Worm (Caenorhabditis elegans): ENCODE results near the gene unc-24.

ce11 chrIV:8023861-8024260, 44.2 kb downstream of the unc-24 start:
- TF ChIP-seq pha-2 (tag; optimal IDR thresholded peaks at IDR 0.05) (no peak), dve-1 (tag; optimal IDR thresholded peaks at IDR 0.05) (no peak), nfya-1 (tag; optimal IDR thresholded peaks at IDR 0.05) (no peak), npax-4 (tag; optimal IDR thresholded peaks at IDR 0.05) (no peak)
